Fruit fly (Drosophila melanogaster): Measurements from ENCODE around the gene CG42271.

dm6 chrX:14247035-14247786 is 13.3 kb upstream of the CG42271 start, which contains the start of gene mud:
- TF ChIP-seq CG8478 (optimal IDR thresholded peaks at IDR 0.05) (no peak), pan (optimal IDR thresholded peaks at IDR 0.05) (no peak)
